Worm (Caenorhabditis elegans) whole organism, young adult: ENCODE measurements around the gene F46F5.15.

Experiments used
- B0261.1 ChIP-seq: sonication (generic microtip); optimal IDR thresholded peaks from 2 replicates; lab custom pipeline; 2016; ENCODE audit warnings: mild to moderate bottlenecking, missing genetic modification characterization, moderate library complexity, missing compliant biosample characterization
- F10E7.11 ChIP-seq: sonication (generic microtip); optimal IDR thresholded peaks from 2 replicates; lab custom pipeline; 2017; ENCODE audit warnings: mild to moderate bottlenecking, missing genetic modification characterization, moderate library complexity, missing compliant biosample characterization
- F33H1.4 ChIP-seq: fragments of 200-800 bp; sonication (Bioruptor generic); IDR thresholded peaks from 2 replicates; pipeline ENCODE4 v1.3.6; 2022; ENCODE audit warnings: missing genetic modification reagents, missing genetic modification characterization, missing compliant biosample characterization
- F55B11.4 ChIP-seq: sonication (generic microtip); optimal IDR thresholded peaks from 2 replicates; lab custom pipeline; 2016; ENCODE audit warnings: missing compliant biosample characterization, missing genetic modification characterization, borderline replicate concordance; ENCODE audit not compliant: insufficient read depth
- Y79H2A.3 ChIP-seq: fragments of 200-800 bp; sonication (Bioruptor generic); conservative IDR thresholded peaks from 2 replicates; pipeline ENCODE4 v1.3.6; 2022; ENCODE audit warnings: missing genetic modification reagents, missing genetic modification characterization, missing compliant biosample characterization
- ama-1 ChIP-seq, 3 experiments: fragments of 150-350 bp in 1 of 3; sonication (generic microtip) in 2 of 3; optimal IDR thresholded peaks; 2 replicates each; lab custom pipeline; 2014 to 2018; ENCODE audit warnings: missing biosample characterization in 2 of 3, missing genetic modification characterization in 2 of 3, missing genetic modification reagents in 2 of 3
- atf-7 ChIP-seq: sonication (generic microtip); optimal IDR thresholded peaks from 2 replicates; lab custom pipeline; 2017; ENCODE audit warnings: mild to moderate bottlenecking, missing genetic modification characterization, missing compliant biosample characterization
- ccch-3 ChIP-seq: fragments of 200-800 bp; sonication (Bioruptor generic); optimal IDR thresholded peaks from 2 replicates; lab custom pipeline; 2018; ENCODE audit warnings: mild to moderate bottlenecking, missing genetic modification characterization, missing compliant biosample characterization
- ceh-100 ChIP-seq: fragments of 200-800 bp; sonication (Bioruptor generic); IDR thresholded peaks from 2 replicates; pipeline ENCODE4 v1.3.6; 2022; ENCODE audit warnings: missing genetic modification reagents, missing genetic modification characterization, missing compliant biosample characterization
- ceh-27 ChIP-seq: fragments of 200-800 bp; sonication (Bioruptor generic); optimal IDR thresholded peaks from 2 replicates; lab custom pipeline; 2018; ENCODE audit warnings: mild to moderate bottlenecking, missing genetic modification characterization, moderate library complexity, missing compliant biosample characterization
- die-1 ChIP-seq: sonication (generic microtip); optimal IDR thresholded peaks from 2 replicates; lab custom pipeline; 2016; ENCODE audit warnings: missing genotype, mild to moderate bottlenecking, missing genetic modification characterization, missing compliant biosample characterization
- egl-18 ChIP-seq: fragments of 200-800 bp; sonication (Bioruptor generic); IDR thresholded peaks from 2 replicates; pipeline ENCODE4 v1.3.6; 2022; ENCODE audit warnings: missing genetic modification reagents, missing genetic modification characterization, missing compliant biosample characterization
- egrh-3 ChIP-seq: fragments of 200-800 bp; sonication (Bioruptor generic); IDR thresholded peaks from 2 replicates; pipeline ENCODE4 v1.3.6; 2022; ENCODE audit warnings: missing genetic modification reagents, missing genetic modification characterization, missing compliant biosample characterization
- ekl-4 ChIP-seq: fragments of 200-800 bp; sonication (Bioruptor generic); IDR thresholded peaks from 2 replicates; pipeline ENCODE4 v1.3.6; 2022; ENCODE audit warnings: missing genetic modification reagents, missing genetic modification characterization, missing compliant biosample characterization
- him-1 ChIP-seq: sonication (generic microtip); optimal IDR thresholded peaks from 2 replicates; lab custom pipeline; 2016; ENCODE audit warnings: missing genotype, missing genetic modification reagents, missing genetic modification characterization, missing compliant biosample characterization
- hlh-12 ChIP-seq: sonication (generic microtip); optimal IDR thresholded peaks from 2 replicates; lab custom pipeline; 2016; ENCODE audit warnings: missing genetic modification characterization, missing compliant biosample characterization
- lag-1 ChIP-seq: fragments of 200-800 bp; sonication (Bioruptor generic); IDR thresholded peaks from 2 replicates; pipeline ENCODE4 v1.3.6; 2022; ENCODE audit warnings: missing genetic modification reagents, missing genetic modification characterization, missing compliant biosample characterization
- let-526 ChIP-seq: fragments of 200-800 bp; sonication (Bioruptor generic); IDR thresholded peaks from 2 replicates; pipeline ENCODE4 v1.3.6; 2022; ENCODE audit warnings: missing genetic modification reagents, missing genetic modification characterization, missing compliant biosample characterization
- lin-26 ChIP-seq: fragments of 200-800 bp; sonication (Bioruptor generic); IDR thresholded peaks from 2 replicates; pipeline ENCODE4 v1.3.6; 2022; ENCODE audit warnings: missing genetic modification reagents, missing genetic modification characterization, missing compliant biosample characterization
- madf-3 ChIP-seq: fragments of 200-800 bp; sonication (Bioruptor generic); IDR thresholded peaks from 2 replicates; pipeline ENCODE4 v1.3.6; 2022; ENCODE audit warnings: missing genetic modification reagents, missing genetic modification characterization, missing compliant biosample characterization
- mcd-1 ChIP-seq: fragments of 200-800 bp; sonication (Bioruptor generic); IDR thresholded peaks from 2 replicates; pipeline ENCODE4 v1.3.6; 2022; ENCODE audit warnings: missing genetic modification reagents, missing genetic modification characterization, missing compliant biosample characterization
- mes-4 ChIP-seq: sonication (generic microtip); optimal IDR thresholded peaks from 2 replicates; lab custom pipeline; 2016; ENCODE audit warnings: missing genotype, missing genetic modification characterization, missing compliant biosample characterization
- pbrm-1 ChIP-seq: fragments of 200-800 bp; sonication (Bioruptor generic); IDR thresholded peaks from 2 replicates; pipeline ENCODE4 v1.3.6; 2022; ENCODE audit warnings: missing genetic modification reagents, missing genetic modification characterization, missing compliant biosample characterization
- rec-8 ChIP-seq, 2 experiments: sonication (generic microtip); optimal IDR thresholded peaks; 2 replicates each; lab custom pipeline; 2016; ENCODE audit warnings: mild to moderate bottlenecking in 2 of 2, missing genetic modification characterization in 2 of 2, missing genetic modification reagents in 2 of 2, missing genotype in 2 of 2, missing biosample characterization in 1 of 2, missing compliant biosample characterization in 1 of 2, moderate library complexity in 1 of 2
- rpc-1 ChIP-seq, 2 experiments: fragments of 150-350 bp in 1 of 2; sonication (generic microtip) in 1 of 2; optimal IDR thresholded peaks; 2 replicates each; lab custom pipeline; 2014 to 2018; ENCODE audit warnings: missing biosample characterization in 1 of 2, missing genetic modification characterization in 1 of 2, missing genetic modification reagents in 1 of 2, missing genotype in 1 of 2
- snpc-1.3 ChIP-seq: sonication (generic microtip); optimal IDR thresholded peaks from 2 replicates; lab custom pipeline; 2017; ENCODE audit warnings: missing genetic modification characterization, mild to moderate bottlenecking, missing compliant biosample characterization, antibody characterized with exemption, moderate library complexity, missing genotype, missing genetic modification reagents; ENCODE audit not compliant: insufficient read depth
- sptf-2 ChIP-seq: fragments of 200-800 bp; sonication (Bioruptor generic); optimal IDR thresholded peaks from 2 replicates; lab custom pipeline; 2018; ENCODE audit warnings: mild to moderate bottlenecking, missing genetic modification characterization, missing compliant biosample characterization
- tbp1 ChIP-seq: fragments of 200-800 bp; sonication (Bioruptor generic); optimal IDR thresholded peaks from 2 replicates; lab custom pipeline; 2018; ENCODE audit warnings: mild to moderate bottlenecking, missing genetic modification characterization, missing compliant biosample characterization
- tlf-1 ChIP-seq: fragments of 200-800 bp; sonication (Bioruptor generic); optimal IDR thresholded peaks from 2 replicates; lab custom pipeline; 2018; ENCODE audit warnings: mild to moderate bottlenecking, missing genetic modification characterization, missing compliant biosample characterization
- ztf-18 ChIP-seq: sonication (generic microtip); optimal IDR thresholded peaks from 2 replicates; lab custom pipeline; 2016; ENCODE audit warnings: missing genotype, mild to moderate bottlenecking, missing genetic modification characterization, missing compliant biosample characterization
- ztf-26 ChIP-seq: sonication (generic microtip); optimal IDR thresholded peaks from 2 replicates; lab custom pipeline; 2017; ENCODE audit warnings: missing genetic modification characterization, missing compliant biosample characterization
- ztf-28 ChIP-seq: fragments of 200-800 bp; sonication (Bioruptor generic); IDR thresholded peaks from 2 replicates; pipeline ENCODE4 v1.3.6; 2022; ENCODE audit warnings: missing genetic modification reagents, missing genetic modification characterization, missing compliant biosample characterization

F46F5.15 gene

DNA sequence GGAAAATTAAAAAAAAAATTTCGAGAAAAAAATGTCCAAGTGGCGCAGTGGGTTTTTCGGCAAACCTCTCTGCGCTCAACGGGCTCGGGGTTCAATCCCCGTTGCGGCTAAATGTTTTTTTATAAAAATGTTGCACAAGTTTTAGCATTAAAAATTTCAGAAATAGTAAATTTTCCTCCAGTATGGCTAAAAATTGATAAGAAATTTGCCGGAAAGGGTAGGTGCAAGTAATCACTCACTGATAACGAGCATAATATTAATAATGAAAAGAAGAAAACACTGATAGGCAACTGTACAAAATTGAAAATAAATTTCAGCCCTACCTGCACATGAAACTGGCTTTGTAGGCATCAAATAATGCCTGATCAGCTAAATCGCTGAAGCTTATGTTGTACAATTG lies 23.9 kb upstream of the F46F5.15 start:
- TF ChIP-seq ztf-28 (GFP tag; lab: Robert Waterston, UW): no peak
- no peak for TF ChIP-seq sptf-2 (GFP tag; lab: Kevin White, UChicago)
- no peak for TF ChIP-seq madf-3 (GFP tag; lab: Robert Waterston, UW)
- TF ChIP-seq Y79H2A.3 (GFP tag; lab: Robert Waterston, UW): no peak
- TF ChIP-seq mes-4: no peak
- no peak for TF ChIP-seq rpc-1 (optimal IDR thresholded peaks at IDR 0.05; lab: Kevin White, UChicago)
- no peak for TF ChIP-seq rpc-1 (tag; optimal IDR thresholded peaks at IDR 0.05; lab: Kevin White, UChicago)
- no peak for TF ChIP-seq ceh-100 (GFP tag; lab: Robert Waterston, UW)
- no peak for TF ChIP-seq F33H1.4 (GFP tag; lab: Robert Waterston, UW)

DNA sequence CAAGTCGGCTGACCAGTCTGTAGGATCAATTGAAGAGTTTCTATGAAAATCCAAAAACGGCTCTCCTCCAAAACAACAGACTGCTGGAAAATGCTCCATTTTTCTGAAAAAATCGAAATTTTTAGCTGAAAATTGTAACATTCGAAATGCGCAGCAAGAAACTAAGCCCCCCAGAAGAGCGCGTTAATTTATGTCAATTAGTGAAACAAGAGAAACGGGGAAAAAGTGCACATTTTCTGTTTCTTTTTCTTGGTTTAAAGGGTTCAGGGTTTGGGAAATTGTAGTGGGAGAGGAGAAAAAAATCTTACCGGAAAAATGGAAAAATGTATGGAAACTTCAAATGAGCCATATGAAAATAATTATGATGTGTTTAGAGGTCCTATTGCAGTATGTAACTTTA lies 23.0 kb upstream of the F46F5.15 start, which contains the start of gene C08G5.7:
Gene C08G5.7 (minus strand): TSS at position 101 of the 400 bp plus-strand sequence.
- TF ChIP-seq F55B11.4 (tag; lab: Kevin White, UChicago) (no peak), let-526 (GFP tag; lab: Robert Waterston, UW) (no peak), F10E7.11 (tag; lab: Kevin White, UChicago) (no peak), egrh-3 (GFP tag; lab: Robert Waterston, UW) (no peak), lag-1 (GFP tag; lab: Robert Waterston, UW) (no peak), ekl-4 (GFP tag; lab: Robert Waterston, UW) (no peak), lin-26 (GFP tag; lab: Robert Waterston, UW) (no peak), ama-1 (optimal IDR thresholded peaks at IDR 0.05; lab: Kevin White, UChicago) (no peak), ama-1 (GFP tag; optimal IDR thresholded peaks at IDR 0.05; lab: Kevin White, UChicago) (no peak), ceh-27 (GFP tag; lab: Kevin White, UChicago) (no peak), pbrm-1 (GFP tag; lab: Robert Waterston, UW) (no peak), rpc-1 (optimal IDR thresholded peaks at IDR 0.05; lab: Kevin White, UChicago) (no peak), rpc-1 (tag; optimal IDR thresholded peaks at IDR 0.05; lab: Kevin White, UChicago) (no peak), hlh-12 (no peak), snpc-1.3 (tag; lab: Kevin White, UChicago) (no peak)

DNA sequence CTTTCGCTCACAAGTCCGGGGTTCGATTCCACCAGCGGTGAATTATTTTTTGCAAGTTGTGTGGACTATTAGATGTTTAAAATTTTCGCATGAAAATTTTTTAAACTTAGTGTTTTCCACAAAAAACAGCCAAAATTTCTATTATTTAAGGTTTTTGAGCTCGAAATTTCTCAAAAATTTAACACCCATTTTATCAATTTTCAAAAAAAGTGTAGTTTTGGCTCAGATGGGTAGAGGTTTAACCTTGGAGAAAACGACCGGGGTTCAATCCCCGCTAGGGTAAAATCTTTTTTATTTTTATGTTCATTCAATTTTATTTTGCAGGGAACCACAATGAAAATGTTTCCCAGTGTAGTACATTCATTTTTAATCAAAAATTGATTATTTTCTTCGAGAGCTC lies 19.0 kb upstream of the F46F5.15 start:
- TF ChIP-seq egl-18 (GFP tag; lab: Robert Waterston, UW): no peak
- no peak for TF ChIP-seq ztf-26 (tag; lab: Kevin White, UChicago)
- peak in 1 of 2 experiments; percentile 39 for TF ChIP-seq rec-8 (tag; optimal IDR thresholded peaks at IDR 0.05; lab: Kevin White, UChicago)
- peak; percentile 82 for TF ChIP-seq tbp1 (GFP tag; lab: Kevin White, UChicago)
- peak; percentile 54 for TF ChIP-seq B0261.1 (tag; lab: Kevin White, UChicago)
- TF ChIP-seq atf-7 (tag; lab: Kevin White, UChicago): no peak
- peak; percentile 32 for TF ChIP-seq ztf-18
- peak; percentile 41 for TF ChIP-seq rpc-1 (optimal IDR thresholded peaks at IDR 0.05; lab: Kevin White, UChicago)
- TF ChIP-seq rpc-1 (tag; optimal IDR thresholded peaks at IDR 0.05; lab: Kevin White, UChicago): peak; percentile 74
- peak; percentile 8; the same call in 1 of the 2 replicates for TF ChIP-seq lin-26 (GFP tag; lab: Robert Waterston, UW)
- TF ChIP-seq die-1 (tag; lab: Kevin White, UChicago): peak; percentile 44

DNA sequence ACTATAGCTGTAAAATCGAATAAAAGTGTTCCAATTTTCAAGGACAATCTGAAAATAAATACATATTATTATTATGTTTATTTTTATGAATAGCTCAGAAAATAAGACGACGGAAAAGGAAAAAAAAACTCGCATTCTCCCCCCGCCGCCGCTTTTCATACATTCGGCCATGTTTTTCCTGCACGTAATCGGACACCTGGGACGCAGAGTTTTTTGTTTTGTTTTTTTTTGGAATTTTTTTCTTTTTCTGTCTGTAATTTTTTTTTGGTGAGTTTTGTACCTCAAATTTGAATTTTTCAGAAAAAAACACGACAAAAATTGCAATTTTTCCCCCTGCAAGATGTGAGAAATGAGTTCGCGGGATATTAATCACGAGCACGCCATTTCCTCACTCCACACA lies 18.0 kb upstream of the F46F5.15 start, which contains the start of gene C08G5.6:
Gene C08G5.6 (plus strand): TSS at position 301 of the 400 bp plus-strand sequence.
- TF ChIP-seq him-1 (tag; lab: Kevin White, UChicago) (no peak), rec-8 (tag; optimal IDR thresholded peaks at IDR 0.05; lab: Kevin White, UChicago) (no peak), tlf-1 (GFP tag; lab: Kevin White, UChicago) (no peak), pbrm-1 (GFP tag; lab: Robert Waterston, UW) (no peak), mcd-1 (no peak), ccch-3 (GFP tag; lab: Kevin White, UChicago) (no peak)
